Worm (Caenorhabditis elegans) whole organism, L1 larva: ENCODE measurements around the gene F44E2.8.
"Not testable (repeated sequence)": the region's sequence is repeated elsewhere in the genome, so short reads cannot be mapped to it uniquely, and the experiment has no call there.

Experiments used
- C04F5.9 ChIP-seq: sonication (generic microtip); optimal IDR thresholded peaks from 2 replicates; lab custom pipeline; 2016; ENCODE audit warnings: missing genetic modification characterization, missing compliant biosample characterization
- aha-1 ChIP-seq: fragments of 150-350 bp; optimal IDR thresholded peaks from 2 replicates; lab custom pipeline; 2014; ENCODE audit warnings: missing biosample characterization, missing genetic modification characterization
- alr-1 ChIP-seq: fragments of 200-800 bp; sonication (Bioruptor generic); optimal IDR thresholded peaks from 2 replicates; lab custom pipeline; 2018; ENCODE audit warnings: borderline replicate concordance, mild to moderate bottlenecking, missing genetic modification characterization, missing compliant biosample characterization
- ama-1 ChIP-seq: fragments of 150-350 bp; optimal IDR thresholded peaks from 2 replicates; lab custom pipeline; 2014
- blmp-1 ChIP-seq: fragments of 150-350 bp; optimal IDR thresholded peaks from 2 replicates; lab custom pipeline; 2014; ENCODE audit warnings: missing biosample characterization, missing genetic modification characterization
- ceh-63 ChIP-seq: fragments of 200-800 bp; sonication (Bioruptor generic); optimal IDR thresholded peaks from 2 replicates; lab custom pipeline; 2018; ENCODE audit warnings: mild to moderate bottlenecking, missing genetic modification characterization, missing compliant biosample characterization
- ceh-82 ChIP-seq, 3 experiments: fragments of 150-350 bp in 1 of 3; sonication (generic microtip) in 2 of 3; optimal IDR thresholded peaks; 2 replicates each; lab custom pipeline; 2014 to 2017; ENCODE audit warnings: missing biosample characterization in 3 of 3, missing genetic modification characterization in 3 of 3
- dsc-1 ChIP-seq: sonication (generic microtip); optimal IDR thresholded peaks from 2 replicates; lab custom pipeline; 2016; ENCODE audit warnings: mild to moderate bottlenecking, missing genetic modification characterization, missing compliant biosample characterization
- efl-1 ChIP-seq, 4 experiments: fragments of 150-350 bp; optimal IDR thresholded peaks in 3 of 4; peaks in 1 of 4; 1 replicate in 1 of 4; 2 replicates in 3 of 4; lab custom pipeline; 2014; ENCODE audit warnings: missing biosample characterization in 2 of 4, missing genetic modification characterization in 2 of 4, missing genetic modification reagents in 2 of 4
- elt-2 ChIP-seq: sonication (generic microtip); optimal IDR thresholded peaks from 2 replicates; lab custom pipeline; 2016; ENCODE audit warnings: missing genetic modification characterization, mild to moderate bottlenecking, inconsistent platforms, missing compliant biosample characterization, missing genetic modification reagents
- elt-3 ChIP-seq, 6 experiments: fragments of 150-350 bp in 1 of 6; sonication (generic microtip); optimal IDR thresholded peaks; 2 replicates each; lab custom pipeline; 2017 to 2018; ENCODE audit warnings: missing biosample characterization in 6 of 6, missing genetic modification characterization in 6 of 6, inconsistent platforms in 1 of 6
- ets-5 ChIP-seq: fragments of 200-800 bp; sonication (Bioruptor generic); IDR thresholded peaks from 2 replicates; pipeline ENCODE4 v1.3.6; 2022; ENCODE audit warnings: missing genetic modification characterization, missing compliant biosample characterization
- fkh-10 ChIP-seq: sonication (generic microtip); optimal IDR thresholded peaks from 2 replicates; lab custom pipeline; 2017; ENCODE audit warnings: missing biosample characterization, missing genetic modification reagents, missing genetic modification characterization
- fos-1 ChIP-seq: fragments of 150-350 bp; optimal IDR thresholded peaks from 2 replicates; lab custom pipeline; 2014; ENCODE audit warnings: missing biosample characterization, missing genetic modification characterization
- isw-1 ChIP-seq: fragments of 200-800 bp; sonication (Bioruptor generic); IDR thresholded peaks from 2 replicates; pipeline ENCODE4 v1.3.6; 2022; ENCODE audit warnings: missing genetic modification characterization, missing compliant biosample characterization
- lin-13 ChIP-seq: fragments of 150-350 bp; optimal IDR thresholded peaks from 2 replicates; lab custom pipeline; 2014; ENCODE audit warnings: missing biosample characterization, missing genetic modification reagents, missing genetic modification characterization
- lin-15B ChIP-seq: fragments of 150-350 bp; sonication (generic microtip); optimal IDR thresholded peaks from 3 replicates; lab custom pipeline; 2014; ENCODE audit warnings: missing biosample characterization, missing genetic modification characterization
- lin-35 ChIP-seq, 2 experiments: fragments of 150-350 bp; optimal IDR thresholded peaks; 2 replicates each; lab custom pipeline; 2014; ENCODE audit warnings: missing biosample characterization in 2 of 2, missing genetic modification characterization in 2 of 2, missing genetic modification reagents in 2 of 2
- lin-39 ChIP-seq: fragments of 150-350 bp; optimal IDR thresholded peaks from 2 replicates; lab custom pipeline; 2014; ENCODE audit warnings: missing biosample characterization, missing genetic modification reagents, missing genetic modification characterization
- lir-3 ChIP-seq: sonication (generic microtip); optimal IDR thresholded peaks from 2 replicates; lab custom pipeline; 2016; ENCODE audit warnings: mild to moderate bottlenecking, missing genetic modification characterization, moderate library complexity, missing compliant biosample characterization; ENCODE audit not compliant: poor library complexity
- lsy-2 ChIP-seq, 2 experiments: fragments of 150-350 bp; optimal IDR thresholded peaks; 2 replicates each; lab custom pipeline; 2014; ENCODE audit warnings: missing biosample characterization in 2 of 2, missing genetic modification characterization in 2 of 2
- mef-2 ChIP-seq: fragments of 150-350 bp; optimal IDR thresholded peaks from 2 replicates; lab custom pipeline; 2014; ENCODE audit warnings: missing biosample characterization, missing genetic modification characterization
- mep-1 ChIP-seq: fragments of 150-350 bp; optimal IDR thresholded peaks from 2 replicates; lab custom pipeline; 2014; ENCODE audit warnings: missing biosample characterization, missing genetic modification characterization
- nhr-19 ChIP-seq: fragments of 200-800 bp; sonication (Bioruptor generic); conservative IDR thresholded peaks from 2 replicates; pipeline ENCODE4 v1.3.6; 2022; ENCODE audit warnings: missing genetic modification characterization, missing compliant biosample characterization
- nhr-20 ChIP-seq: sonication (generic microtip); optimal IDR thresholded peaks from 2 replicates; lab custom pipeline; 2016; ENCODE audit warnings: mild to moderate bottlenecking, missing genetic modification characterization, missing compliant biosample characterization
- nhr-237 ChIP-seq: fragments of 150-350 bp; optimal IDR thresholded peaks from 2 replicates; lab custom pipeline; 2014; ENCODE audit warnings: missing biosample characterization, missing genetic modification characterization
- nhr-28 ChIP-seq: fragments of 150-350 bp; optimal IDR thresholded peaks from 2 replicates; lab custom pipeline; 2014; ENCODE audit warnings: missing biosample characterization, missing genetic modification characterization
- nhr-71 ChIP-seq: sonication (generic microtip); optimal IDR thresholded peaks from 2 replicates; lab custom pipeline; 2016; ENCODE audit warnings: mild to moderate bottlenecking, missing genetic modification characterization, moderate library complexity, missing compliant biosample characterization
- nhr-76 ChIP-seq: sonication (generic microtip); optimal IDR thresholded peaks from 2 replicates; lab custom pipeline; 2017; ENCODE audit warnings: missing biosample characterization, missing genetic modification characterization
- nhr-77 ChIP-seq: fragments of 150-350 bp; optimal IDR thresholded peaks from 2 replicates; lab custom pipeline; 2014; ENCODE audit warnings: missing biosample characterization, missing genetic modification characterization
- nhr-85 ChIP-seq: sonication (generic microtip); peaks from one replicate; lab custom pipeline; 2016; ENCODE audit warnings: missing genetic modification characterization, inconsistent platforms, missing compliant biosample characterization
- nhr-90 ChIP-seq: sonication (generic microtip); optimal IDR thresholded peaks from 2 replicates; lab custom pipeline; 2016; ENCODE audit warnings: mild to moderate bottlenecking, missing genetic modification characterization, missing compliant biosample characterization; ENCODE audit not compliant: poor library complexity
- pag-3 ChIP-seq: sonication (generic microtip); optimal IDR thresholded peaks from 2 replicates; lab custom pipeline; 2017; ENCODE audit warnings: missing genetic modification characterization, mild to moderate bottlenecking, missing compliant biosample characterization, antibody characterized with exemption, borderline replicate concordance; ENCODE audit not compliant: insufficient read depth
- pqm-1 ChIP-seq: sonication (generic microtip); optimal IDR thresholded peaks from 3 replicates; lab custom pipeline; 2017; ENCODE audit warnings: missing biosample characterization, missing genetic modification characterization
- rnt-1 ChIP-seq: sonication (generic microtip); optimal IDR thresholded peaks from 2 replicates; lab custom pipeline; 2016; ENCODE audit warnings: mild to moderate bottlenecking, missing genetic modification characterization, moderate library complexity, missing compliant biosample characterization
- sox-4 ChIP-seq: sonication (generic microtip); optimal IDR thresholded peaks from 2 replicates; lab custom pipeline; 2016; ENCODE audit warnings: missing genetic modification characterization, missing compliant biosample characterization
- swsn-7 ChIP-seq: sonication (generic microtip); optimal IDR thresholded peaks from 2 replicates; lab custom pipeline; 2016; ENCODE audit warnings: missing genetic modification characterization, missing compliant biosample characterization
- unc-30 ChIP-seq: sonication (generic microtip); optimal IDR thresholded peaks from 2 replicates; lab custom pipeline; 2017; ENCODE audit warnings: missing biosample characterization, missing genetic modification characterization
- xbp-1 ChIP-seq: sonication (generic microtip); optimal IDR thresholded peaks from 2 replicates; lab custom pipeline; 2016; ENCODE audit warnings: missing genetic modification characterization, missing compliant biosample characterization
- zip-4 ChIP-seq: fragments of 200-800 bp; sonication (Bioruptor generic); optimal IDR thresholded peaks from 2 replicates; lab custom pipeline; 2018; ENCODE audit warnings: mild to moderate bottlenecking, missing genetic modification characterization, moderate library complexity, missing compliant biosample characterization
- ztf-11 ChIP-seq, 2 experiments: sonication (generic microtip); optimal IDR thresholded peaks; 2 replicates each; lab custom pipeline; 2016 to 2017; ENCODE audit warnings: missing genetic modification characterization in 2 of 2, missing biosample characterization in 1 of 2, missing compliant biosample characterization in 1 of 2

Gene F44E2.8

DNA sequence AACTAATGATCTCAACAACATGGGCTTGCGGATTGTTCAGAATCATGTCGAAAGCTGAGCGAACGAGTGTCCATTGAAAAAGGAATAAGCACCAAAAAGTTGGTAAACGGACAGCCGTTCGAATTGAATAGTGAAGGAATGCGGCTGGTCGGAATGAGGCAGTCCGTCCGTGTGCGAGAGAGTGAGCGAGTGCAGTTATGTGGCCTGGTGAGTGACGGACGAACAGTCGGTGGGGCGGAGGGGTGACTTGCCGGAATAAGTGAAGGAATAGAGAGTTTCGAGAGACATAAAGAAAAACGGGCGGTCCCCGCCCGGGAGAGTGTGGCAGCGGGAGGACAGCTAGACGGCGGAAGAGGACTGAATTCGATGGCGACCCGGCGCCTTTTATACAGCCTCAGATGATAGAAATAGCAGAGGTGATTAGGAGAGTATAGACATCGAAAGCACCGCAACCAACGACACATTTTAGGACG is 15.7 kb upstream of the F44E2.8 start (continued):
- TF ChIP-seq rnt-1 (tag; lab: Kevin White, UChicago) (peak; percentile 92), ama-1 (peak; percentile 96), dsc-1 (tag; lab: Kevin White, UChicago) (no peak), elt-3 (tag; optimal IDR thresholded peaks at IDR 0.05; lab: Kevin White, UChicago) (peak in 3 of 6 experiments; percentile 6 to 29 (median 19)), mep-1 (tag; lab: Kevin White, UChicago) (peak; percentile 48), fos-1 (peak; percentile 57), efl-1 (optimal IDR thresholded peaks at IDR 0.05; lab: Kevin White, UChicago) (peak; percentile 38 to 45), efl-1 (GFP tag; optimal IDR thresholded peaks at IDR 0.05 in 1 of 2; lab: Kevin White, UChicago) (peak; percentile 36 to 91), nhr-77 (tag; lab: Kevin White, UChicago) (no peak), sox-4 (no peak), nhr-90 (tag; lab: Kevin White, UChicago) (peak; percentile 82), ztf-11 (tag; optimal IDR thresholded peaks at IDR 0.05; lab: Kevin White, UChicago) (peak in 1 of 2 experiments; percentile 36), zip-4 (GFP tag; lab: Kevin White, UChicago) (peak; percentile 35), lir-3 (tag; lab: Kevin White, UChicago) (peak; percentile 55), fkh-10 (GFP tag; lab: Kevin White, UChicago) (no peak)

DNA sequence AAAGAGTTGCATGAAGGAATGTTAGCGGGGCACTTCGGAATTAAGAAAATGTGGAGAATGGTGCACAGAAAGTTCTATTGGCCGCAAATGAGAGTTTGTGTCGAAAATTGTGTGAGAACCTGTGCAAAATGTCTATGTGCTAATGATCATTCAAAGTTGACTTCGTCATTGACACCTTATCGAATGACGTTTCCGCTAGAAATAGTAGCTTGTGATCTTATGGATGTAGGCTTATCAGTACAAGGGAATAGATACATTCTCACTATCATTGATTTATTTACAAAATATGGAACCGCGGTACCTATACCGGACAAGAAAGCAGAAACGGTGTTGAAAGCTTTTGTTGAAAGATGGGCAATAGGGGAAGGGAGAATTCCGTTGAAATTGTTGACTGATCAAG is 8.8 kb upstream of the F44E2.8 start:
- TF ChIP-seq unc-30 (tag; lab: Kevin White, UChicago) (no peak), nhr-19 (no peak), efl-1 (optimal IDR thresholded peaks at IDR 0.05; lab: Kevin White, UChicago) (no peak), efl-1 (GFP tag; optimal IDR thresholded peaks at IDR 0.05 in 1 of 2; lab: Kevin White, UChicago) (peak in 1 of 2 experiments; percentile 65)

ce11 chrIII:8852402-8852801 is 2.7 kb upstream of the F44E2.8 start:
- not testable (repeated sequence) for TF ChIP-seq efl-1 (optimal IDR thresholded peaks at IDR 0.05; lab: Kevin White, UChicago)
- peak in 1 of 2 experiments; percentile 77 for TF ChIP-seq efl-1 (GFP tag; optimal IDR thresholded peaks at IDR 0.05 in 1 of 2; lab: Kevin White, UChicago)

DNA sequence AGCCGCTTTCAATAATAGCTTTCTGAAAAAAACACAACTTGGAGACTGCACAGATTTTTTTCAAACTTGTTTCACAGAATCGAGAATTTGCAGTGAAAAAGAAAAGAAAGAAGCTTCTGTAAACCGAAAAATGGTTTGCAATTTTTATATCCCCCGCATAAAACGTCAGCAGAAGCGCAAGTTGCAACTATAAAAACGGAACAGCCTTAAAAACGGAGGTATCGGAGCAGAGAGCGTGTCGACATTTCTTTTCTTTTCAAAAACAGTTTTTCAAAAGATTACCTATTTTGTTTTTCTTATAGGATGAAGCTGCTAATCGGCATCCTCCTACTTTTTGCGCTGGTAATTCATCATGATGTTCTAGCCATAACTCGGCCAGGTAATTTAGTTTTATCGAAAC is 2.3 kb upstream of the F44E2.8 start, which contains the start of gene plg-1:
Gene plg-1 (plus strand): TSS at position 301 of the 400 bp plus-strand sequence.
- TF ChIP-seq swsn-7 (tag; lab: Kevin White, UChicago), result no peak
- no peak for TF ChIP-seq lin-13 (GFP tag; lab: Kevin White, UChicago)
- no peak for TF ChIP-seq nhr-76
- TF ChIP-seq C04F5.9, result no peak

ce11 chrIII:8850482-8851047 is 888 bp upstream of the F44E2.8 start, which contains the start of gene F44E2.9:
Gene F44E2.9, minus strand, starts transcription at chrIII:8850532.
- TF ChIP-seq isw-1 (GFP tag; lab: Robert Waterston, UW) (peak; percentile 67), ceh-63 (GFP tag; lab: Kevin White, UChicago) (no peak), ceh-82 (tag; optimal IDR thresholded peaks at IDR 0.05; lab: Kevin White, UChicago) (peak; percentile 13 to 75 (median 43)), nhr-28 (no peak), pag-3 (tag; lab: Kevin White, UChicago) (no peak), nhr-71 (tag; lab: Kevin White, UChicago) (peak; percentile 80), nhr-85 (tag; lab: Kevin White, UChicago) (peak; percentile 81), alr-1 (tag; lab: Kevin White, UChicago) (no peak), ets-5 (GFP tag; lab: Robert Waterston, UW) (no peak), C04F5.9 (peak; percentile 69), lsy-2 (tag; optimal IDR thresholded peaks at IDR 0.05; lab: Kevin White, UChicago) (peak; percentile 76 to 86), aha-1 (tag; lab: Kevin White, UChicago) (no peak), nhr-20 (tag; lab: Kevin White, UChicago) (peak; percentile 70), blmp-1 (tag; lab: Kevin White, UChicago) (peak; percentile 16), lir-3 (tag; lab: Kevin White, UChicago) (peak; percentile 93), lin-15B (tag; lab: Kevin White, UChicago) (peak; percentile 33), lin-39 (no peak), nhr-90 (tag; lab: Kevin White, UChicago) (peak; percentile 79), efl-1 (optimal IDR thresholded peaks at IDR 0.05; lab: Kevin White, UChicago) (peak; percentile 94 to 95), efl-1 (GFP tag; optimal IDR thresholded peaks at IDR 0.05 in 1 of 2; lab: Kevin White, UChicago) (peak; percentile 94 to 99), elt-2 (tag; lab: Kevin White, UChicago) (peak; percentile 16), fkh-10 (GFP tag; lab: Kevin White, UChicago) (peak; percentile 7), nhr-237 (tag; lab: Kevin White, UChicago) (no peak), swsn-7 (tag; lab: Kevin White, UChicago) (peak; percentile 69), xbp-1 (tag; lab: Kevin White, UChicago) (peak; percentile 65), pqm-1 (tag; lab: Kevin White, UChicago) (no peak), mef-2 (no peak), ztf-11 (tag; optimal IDR thresholded peaks at IDR 0.05; lab: Kevin White, UChicago) (peak in 1 of 2 experiments; percentile 78), lin-13 (GFP tag; lab: Kevin White, UChicago) (peak; percentile 26), lin-35 (GFP tag; optimal IDR thresholded peaks at IDR 0.05; lab: Kevin White, UChicago) (peak; percentile 96)
